Fruit fly (Drosophila melanogaster): Measurements from ENCODE around the gene Mtr4.

DNA sequence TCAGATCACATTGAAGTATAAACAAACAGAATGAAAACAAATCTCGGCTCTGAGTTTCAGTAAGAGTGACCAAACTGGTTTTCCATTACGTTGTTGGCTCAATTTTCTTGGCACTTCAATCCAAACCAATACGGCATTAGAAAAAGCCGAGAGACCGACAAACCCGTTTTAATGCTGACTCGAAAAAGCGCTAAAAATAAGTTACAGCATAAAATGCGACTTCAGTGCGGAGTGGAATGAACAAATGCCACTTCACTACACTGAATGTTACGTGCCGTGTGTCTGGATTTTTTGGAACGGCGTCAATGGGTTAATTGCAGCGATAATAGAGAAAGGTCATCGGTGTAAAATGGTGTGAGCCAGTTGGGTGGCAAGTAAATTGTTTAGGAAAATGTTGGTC, 8.6 kb downstream of the Mtr4 start:
- TF ChIP-seq pb (GFP tag; optimal IDR thresholded peaks at IDR 0.05), result no peak
- TF ChIP-seq Dref (GFP tag; IDR thresholded peaks at IDR 0.05), result no peak
- TF ChIP-seq CG32767 (GFP tag; IDR thresholded peaks at IDR 0.05), result no peak
